Fruit fly (Drosophila melanogaster) whole organism, wandering third instar larva: ENCODE results near the gene Rpn12R.
A peak's percentile ranks its signal among the peaks of the same experiment; 100 is the strongest.

Experiments
- Abd-B ChIP-seq: fragments of >200 bp; optimal IDR thresholded peaks from 2 replicates; lab custom pipeline; 2017; ENCODE audit warnings: missing biosample characterization, missing genetic modification characterization
- CG32264 ChIP-seq: fragments of 200-800 bp; sonication (Bioruptor generic); optimal IDR thresholded peaks from 2 replicates; lab custom pipeline; 2016; ENCODE audit warnings: missing biosample characterization, missing genetic modification characterization
- CrebA ChIP-seq: fragments of 200-800 bp; sonication (Bioruptor generic); optimal IDR thresholded peaks from 2 replicates; lab custom pipeline; 2016; ENCODE audit warnings: missing biosample characterization, mild to moderate bottlenecking, missing genetic modification characterization, borderline replicate concordance
- Dfd ChIP-seq: fragments of >200 bp; optimal IDR thresholded peaks from 2 replicates; lab custom pipeline; 2017; ENCODE audit warnings: missing biosample characterization, missing genetic modification characterization
- Dif ChIP-seq: fragments of 200-275, 200-300 bp; sonication (Bioruptor generic); optimal IDR thresholded peaks from 2 replicates; lab custom pipeline; 2018; ENCODE audit warnings: missing biosample characterization, missing genetic modification characterization; ENCODE audit not compliant: partially characterized antibody
- GATAd ChIP-seq: sonication (Bioruptor generic); optimal IDR thresholded peaks from 2 replicates; lab custom pipeline; 2016; ENCODE audit warnings: missing biosample characterization, missing genetic modification characterization
- HLH106 ChIP-seq: fragments of 200-800 bp; optimal IDR thresholded peaks from 3 replicates; lab custom pipeline; 2019; ENCODE audit warnings: missing biosample characterization, mild to moderate bottlenecking, missing genetic modification characterization, moderate library complexity
- Hnf4 ChIP-seq: fragments of 200-800 bp; sonication (Bioruptor generic); optimal IDR thresholded peaks from 2 replicates; lab custom pipeline; 2016; ENCODE audit warnings: missing biosample characterization, mild to moderate bottlenecking, missing genetic modification characterization
- Hr78 ChIP-seq: fragments of >200 bp; optimal IDR thresholded peaks from 2 replicates; lab custom pipeline; 2017; ENCODE audit warnings: missing biosample characterization, missing genetic modification characterization
- Hr83 ChIP-seq: fragments of 200-300 bp; sonication (Bioruptor generic); optimal IDR thresholded peaks from 2 replicates; lab custom pipeline; 2016; ENCODE audit warnings: missing biosample characterization, mild to moderate bottlenecking, missing genetic modification characterization, moderate library complexity; ENCODE audit not compliant: poor library complexity, severe bottlenecking
- Jra ChIP-seq: sonication (Bioruptor generic); optimal IDR thresholded peaks from 2 replicates; lab custom pipeline; 2016; ENCODE audit warnings: missing biosample characterization, missing genetic modification characterization
- Mio ChIP-seq: sonication (Bioruptor generic); optimal IDR thresholded peaks from 2 replicates; lab custom pipeline; 2016; ENCODE audit warnings: missing biosample characterization, missing genetic modification characterization
- Myc ChIP-seq: fragments of >200 bp; optimal IDR thresholded peaks from 2 replicates; lab custom pipeline; 2017
- N ChIP-seq: fragments of >200 bp; optimal IDR thresholded peaks from 2 replicates; lab custom pipeline; 2018; ENCODE audit warnings: missing biosample characterization, missing external identifiers, missing genetic modification characterization
- OdsH ChIP-seq: fragments of 200-800 bp; sonication (Bioruptor generic); optimal IDR thresholded peaks from 2 replicates; lab custom pipeline; 2016; ENCODE audit warnings: missing biosample characterization, mild to moderate bottlenecking, missing genetic modification characterization
- Rel ChIP-seq, 2 experiments: fragments of 200-800 bp; sonication (Bioruptor generic) in 1 of 2; optimal IDR thresholded peaks; 2 replicates in 1 of 2; 3 replicates in 1 of 2; lab custom pipeline; 2016 to 2019; ENCODE audit warnings: mild to moderate bottlenecking in 2 of 2, missing biosample characterization in 2 of 2, missing genetic modification characterization in 2 of 2, moderate library complexity in 1 of 2
- Sp1 ChIP-seq: fragments of 200-800 bp; sonication (Bioruptor generic); optimal IDR thresholded peaks from 3 replicates; lab custom pipeline; 2019; ENCODE audit warnings: missing biosample characterization, mild to moderate bottlenecking, missing genetic modification characterization, moderate library complexity
- Vsx2 ChIP-seq: fragments of 200-300, 225-300 bp; sonication (Bioruptor generic); optimal IDR thresholded peaks from 2 replicates; lab custom pipeline; 2018; ENCODE audit warnings: missing biosample characterization, missing genetic modification characterization; ENCODE audit not compliant: partially characterized antibody
- brk ChIP-seq: fragments of 200-800 bp; sonication (Bioruptor generic); optimal IDR thresholded peaks from 2 replicates; lab custom pipeline; 2016; ENCODE audit warnings: missing biosample characterization, mild to moderate bottlenecking, missing genetic modification characterization
- dsf ChIP-seq: sonication (Bioruptor generic); optimal IDR thresholded peaks from 2 replicates; lab custom pipeline; 2016; ENCODE audit warnings: missing biosample characterization, missing genetic modification characterization, borderline replicate concordance
- foxo ChIP-seq, 2 experiments: fragments of 200-800 bp; sonication (Bioruptor generic); optimal IDR thresholded peaks; 2 replicates in 1 of 2; 3 replicates in 1 of 2; lab custom pipeline; 2016 to 2017; ENCODE audit warnings: missing biosample characterization in 2 of 2, missing genetic modification characterization in 2 of 2
- fru ChIP-seq: fragments of 200-800 bp; sonication (Bioruptor generic); optimal IDR thresholded peaks from 3 replicates; lab custom pipeline; 2016; ENCODE audit warnings: missing biosample characterization, mild to moderate bottlenecking, missing genetic modification characterization
- jim ChIP-seq: fragments of 175-275, 200-325 bp; sonication (Bioruptor generic); optimal IDR thresholded peaks from 2 replicates; lab custom pipeline; 2016; ENCODE audit warnings: missing biosample characterization, mild to moderate bottlenecking, missing genetic modification characterization
- lola ChIP-seq: fragments of >200 bp; optimal IDR thresholded peaks from 2 replicates; lab custom pipeline; 2017; ENCODE audit warnings: missing biosample characterization, missing genetic modification characterization
- pan ChIP-seq: fragments of >200 bp; optimal IDR thresholded peaks from 2 replicates; lab custom pipeline; 2017
- sage ChIP-seq: fragments of 200-800 bp; sonication (Bioruptor generic); optimal IDR thresholded peaks from 2 replicates; lab custom pipeline; 2016; ENCODE audit warnings: missing biosample characterization, mild to moderate bottlenecking, missing genetic modification characterization
- usp ChIP-seq: fragments of >200 bp; optimal IDR thresholded peaks from 2 replicates; lab custom pipeline; 2017; ENCODE audit warnings: missing biosample characterization, missing genetic modification characterization

Gene Rpn12R

dm6 chr3L:15072149-15072548 is 29.8 kb upstream of the Rpn12R start:
- TF ChIP-seq Dfd (GFP tag; lab: Kevin White, UChicago) (no peak), Myc (lab: Kevin White, UChicago) (peak; percentile 84)

- no peak for TF ChIP-seq Hnf4 (GFP tag; lab: Kevin White, UChicago)
Observed at dm6 chr3L:15064877-15065276, 22.5 kb upstream of the Rpn12R start, which contains the start of gene Sytbeta. Gene Sytbeta, minus strand, starts transcription at chr3L:15064977.

- TF ChIP-seq Rel (GFP tag; optimal IDR thresholded peaks at IDR 0.05; lab: Kevin White, UChicago) (no peak), Rel (tag; optimal IDR thresholded peaks at IDR 0.05; lab: Kevin White, UChicago) (no peak)
Observed at dm6 chr3L:15061605-15062004, 19.2 kb upstream of the Rpn12R start, which contains the start of gene CG13460. Gene CG13460, minus strand, starts transcription at chr3L:15061705.

- TF ChIP-seq CrebA (GFP tag; lab: Kevin White, UChicago) (no peak), Rel (GFP tag; optimal IDR thresholded peaks at IDR 0.05; lab: Kevin White, UChicago) (no peak), Rel (tag; optimal IDR thresholded peaks at IDR 0.05; lab: Kevin White, UChicago) (no peak), CG32264 (GFP tag; lab: Kevin White, UChicago) (no peak), Sp1 (GFP tag; lab: Kevin White, UChicago) (no peak), Abd-B (GFP tag; lab: Kevin White, UChicago) (no peak), Dfd (GFP tag; lab: Kevin White, UChicago) (no peak), HLH106 (tag; lab: Kevin White, UChicago) (no peak), Hr78 (GFP tag; lab: Kevin White, UChicago) (no peak), N (no peak), OdsH (GFP tag; lab: Kevin White, UChicago) (no peak), lola (GFP tag; lab: Kevin White, UChicago) (no peak)
Observed at dm6 chr3L:15054477-15054876, 12.1 kb upstream of the Rpn12R start, which contains the start of gene EAChm. Gene EAChm, plus strand, starts transcription at chr3L:15054777.

dm6 chr3L:15054035-15054434 is 11.7 kb upstream of the Rpn12R start, which contains the start of gene CG18649:
Gene CG18649, minus strand, starts transcription at chr3L:15054135.
- TF ChIP-seq Jra (GFP tag; lab: Kevin White, UChicago) = no peak
- no peak for TF ChIP-seq brk
- no peak for TF ChIP-seq dsf (GFP tag; lab: Kevin White, UChicago)
- no peak for TF ChIP-seq Dif
- TF ChIP-seq HLH106 (tag; lab: Kevin White, UChicago) = no peak
- TF ChIP-seq Rel (GFP tag; optimal IDR thresholded peaks at IDR 0.05; lab: Kevin White, UChicago) = no peak
- TF ChIP-seq Rel (tag; optimal IDR thresholded peaks at IDR 0.05; lab: Kevin White, UChicago) = no peak
- no peak for TF ChIP-seq Vsx2
- no peak for TF ChIP-seq Hr83
- TF ChIP-seq Abd-B (GFP tag; lab: Kevin White, UChicago) = no peak
- TF ChIP-seq sage (GFP tag; lab: Kevin White, UChicago) = no peak
- TF ChIP-seq foxo (GFP tag; optimal IDR thresholded peaks at IDR 0.05; lab: Kevin White, UChicago) = no peak

dm6 chr3L:15053251-15053650 is 10.9 kb upstream of the Rpn12R start, which contains the start of gene CG43680:
Gene CG43680, minus strand, starts transcription at chr3L:15053351.
- TF ChIP-seq Dfd (GFP tag; lab: Kevin White, UChicago) (no peak), Abd-B (GFP tag; lab: Kevin White, UChicago) (no peak), Mio (no peak), N (no peak), pan (lab: Kevin White, UChicago) (no peak), jim (GFP tag; lab: Kevin White, UChicago) (no peak), CrebA (GFP tag; lab: Kevin White, UChicago) (no peak), Hnf4 (GFP tag; lab: Kevin White, UChicago) (no peak), usp (GFP tag; lab: Kevin White, UChicago) (no peak), brk (no peak), lola (GFP tag; lab: Kevin White, UChicago) (no peak), GATAd (no peak)

dm6 chr3L:15052390-15052789 is 10.0 kb upstream of the Rpn12R start, which contains the start of gene CG13461:
Gene CG13461, minus strand, starts transcription at chr3L:15052490.
- no peak for TF ChIP-seq jim (GFP tag; lab: Kevin White, UChicago)
- TF ChIP-seq HLH106 (tag; lab: Kevin White, UChicago) = no peak
- no peak for TF ChIP-seq N
- no peak for TF ChIP-seq pan (lab: Kevin White, UChicago)
- no peak for TF ChIP-seq lola (GFP tag; lab: Kevin White, UChicago)
- no peak for TF ChIP-seq Rel (GFP tag; optimal IDR thresholded peaks at IDR 0.05; lab: Kevin White, UChicago)
- no peak for TF ChIP-seq Rel (tag; optimal IDR thresholded peaks at IDR 0.05; lab: Kevin White, UChicago)
- TF ChIP-seq Abd-B (GFP tag; lab: Kevin White, UChicago) = no peak
- TF ChIP-seq foxo (GFP tag; optimal IDR thresholded peaks at IDR 0.05; lab: Kevin White, UChicago) = no peak
- TF ChIP-seq Sp1 (GFP tag; lab: Kevin White, UChicago) = no peak
- no peak for TF ChIP-seq Mio
- TF ChIP-seq sage (GFP tag; lab: Kevin White, UChicago) = no peak
- TF ChIP-seq CG32264 (GFP tag; lab: Kevin White, UChicago) = no peak
- no peak for TF ChIP-seq fru (GFP tag; lab: Kevin White, UChicago)
